Worm (Caenorhabditis elegans) whole organism, L1 larva: ENCODE results near the gene fbxa-183.

Experiments used
- C04F5.9 ChIP-seq: sonication (generic microtip); optimal IDR thresholded peaks from 2 replicates; lab custom pipeline; 2016; ENCODE audit warnings: missing genetic modification characterization, missing compliant biosample characterization
- C16A3.4 ChIP-seq: fragments of 150-350 bp; optimal IDR thresholded peaks from 2 replicates; lab custom pipeline; 2014; ENCODE audit warnings: missing biosample characterization, missing genetic modification characterization
- F16B12.6 ChIP-seq: fragments of 150-350 bp; optimal IDR thresholded peaks from 2 replicates; lab custom pipeline; 2014; ENCODE audit warnings: missing biosample characterization, missing genetic modification characterization
- aly-2 ChIP-seq: fragments of 150-350 bp; optimal IDR thresholded peaks from 2 replicates; lab custom pipeline; 2014; ENCODE audit warnings: missing biosample characterization, missing genetic modification characterization
- ama-1 ChIP-seq: fragments of 150-350 bp; optimal IDR thresholded peaks from 2 replicates; lab custom pipeline; 2014
- ceh-63 ChIP-seq: fragments of 200-800 bp; sonication (Bioruptor generic); optimal IDR thresholded peaks from 2 replicates; lab custom pipeline; 2018; ENCODE audit warnings: mild to moderate bottlenecking, missing genetic modification characterization, missing compliant biosample characterization
- ceh-8 ChIP-seq: fragments of 200-800 bp; sonication (Bioruptor generic); optimal IDR thresholded peaks from 2 replicates; lab custom pipeline; 2018; ENCODE audit warnings: mild to moderate bottlenecking, missing genetic modification characterization, moderate library complexity, missing compliant biosample characterization
- dpl-1 ChIP-seq, 3 experiments: fragments of 150-350 bp in 2 of 3; sonication (generic microtip) in 1 of 3; optimal IDR thresholded peaks; 2 replicates each; lab custom pipeline; 2014 to 2017; ENCODE audit warnings: missing biosample characterization in 3 of 3, missing genetic modification characterization in 3 of 3, missing genetic modification reagents in 3 of 3
- dsc-1 ChIP-seq: sonication (generic microtip); optimal IDR thresholded peaks from 2 replicates; lab custom pipeline; 2016; ENCODE audit warnings: mild to moderate bottlenecking, missing genetic modification characterization, missing compliant biosample characterization
- efl-1 ChIP-seq, 4 experiments: fragments of 150-350 bp; optimal IDR thresholded peaks in 3 of 4; peaks in 1 of 4; 1 replicate in 1 of 4; 2 replicates in 3 of 4; lab custom pipeline; 2014; ENCODE audit warnings: missing biosample characterization in 2 of 4, missing genetic modification characterization in 2 of 4, missing genetic modification reagents in 2 of 4
- efl-3 ChIP-seq: fragments of 200-800 bp; sonication (Bioruptor generic); optimal IDR thresholded peaks from 2 replicates; lab custom pipeline; 2018; ENCODE audit warnings: mild to moderate bottlenecking, missing genetic modification characterization, missing compliant biosample characterization
- egl-13 ChIP-seq: sonication (generic microtip); optimal IDR thresholded peaks from 2 replicates; lab custom pipeline; 2016; ENCODE audit warnings: missing genotype, missing genetic modification reagents, missing genetic modification characterization, missing compliant biosample characterization
- elt-3 ChIP-seq, 6 experiments: fragments of 150-350 bp in 1 of 6; sonication (generic microtip); optimal IDR thresholded peaks; 2 replicates each; lab custom pipeline; 2017 to 2018; ENCODE audit warnings: missing biosample characterization in 6 of 6, missing genetic modification characterization in 6 of 6, inconsistent platforms in 1 of 6
- fkh-4 ChIP-seq: sonication (generic microtip); optimal IDR thresholded peaks from 2 replicates; lab custom pipeline; 2016; ENCODE audit warnings: missing compliant biosample characterization, missing genetic modification characterization, borderline replicate concordance
- fkh-8 ChIP-seq: sonication (generic microtip); optimal IDR thresholded peaks from 2 replicates; lab custom pipeline; 2016; ENCODE audit warnings: mild to moderate bottlenecking, missing genetic modification characterization, missing compliant biosample characterization
- grh-1 ChIP-seq: fragments of 200-800 bp; sonication (Bioruptor generic); IDR thresholded peaks from 2 replicates; pipeline ENCODE4 v1.3.6; 2022; ENCODE audit warnings: missing genetic modification reagents, missing genetic modification characterization, missing compliant biosample characterization
- irx-1 ChIP-seq: sonication (generic microtip); optimal IDR thresholded peaks from 2 replicates; lab custom pipeline; 2016; ENCODE audit warnings: missing genetic modification characterization, missing compliant biosample characterization
- lin-39 ChIP-seq: fragments of 150-350 bp; optimal IDR thresholded peaks from 2 replicates; lab custom pipeline; 2014; ENCODE audit warnings: missing biosample characterization, missing genetic modification reagents, missing genetic modification characterization
- lir-3 ChIP-seq: sonication (generic microtip); optimal IDR thresholded peaks from 2 replicates; lab custom pipeline; 2016; ENCODE audit warnings: mild to moderate bottlenecking, missing genetic modification characterization, moderate library complexity, missing compliant biosample characterization; ENCODE audit not compliant: poor library complexity
- mdl-1 ChIP-seq, 2 experiments: fragments of 150-350 bp; optimal IDR thresholded peaks; 2 replicates each; lab custom pipeline; 2014 to 2017; ENCODE audit warnings: missing biosample characterization in 2 of 2, missing genetic modification characterization in 2 of 2, inconsistent platforms in 1 of 2
- mef-2 ChIP-seq: fragments of 150-350 bp; optimal IDR thresholded peaks from 2 replicates; lab custom pipeline; 2014; ENCODE audit warnings: missing biosample characterization, missing genetic modification characterization
- nhr-11 ChIP-seq: fragments of 150-350 bp; optimal IDR thresholded peaks from 2 replicates; lab custom pipeline; 2014; ENCODE audit warnings: missing biosample characterization, missing genetic modification characterization
- nhr-20 ChIP-seq: sonication (generic microtip); optimal IDR thresholded peaks from 2 replicates; lab custom pipeline; 2016; ENCODE audit warnings: mild to moderate bottlenecking, missing genetic modification characterization, missing compliant biosample characterization
- nhr-237 ChIP-seq: fragments of 150-350 bp; optimal IDR thresholded peaks from 2 replicates; lab custom pipeline; 2014; ENCODE audit warnings: missing biosample characterization, missing genetic modification characterization
- nhr-28 ChIP-seq: fragments of 150-350 bp; optimal IDR thresholded peaks from 2 replicates; lab custom pipeline; 2014; ENCODE audit warnings: missing biosample characterization, missing genetic modification characterization
- nhr-47 ChIP-seq: sonication (generic microtip); optimal IDR thresholded peaks from 2 replicates; lab custom pipeline; 2016; ENCODE audit warnings: mild to moderate bottlenecking, missing genetic modification characterization, moderate library complexity, missing compliant biosample characterization
- nhr-71 ChIP-seq: sonication (generic microtip); optimal IDR thresholded peaks from 2 replicates; lab custom pipeline; 2016; ENCODE audit warnings: mild to moderate bottlenecking, missing genetic modification characterization, moderate library complexity, missing compliant biosample characterization
- nhr-84 ChIP-seq: sonication (generic microtip); optimal IDR thresholded peaks from 2 replicates; lab custom pipeline; 2017; ENCODE audit warnings: missing biosample characterization, missing genetic modification characterization
- pag-3 ChIP-seq: sonication (generic microtip); optimal IDR thresholded peaks from 2 replicates; lab custom pipeline; 2017; ENCODE audit warnings: missing genetic modification characterization, mild to moderate bottlenecking, missing compliant biosample characterization, antibody characterized with exemption, borderline replicate concordance; ENCODE audit not compliant: insufficient read depth
- pax-3 ChIP-seq: fragments of 200-800 bp; sonication (Bioruptor generic); optimal IDR thresholded peaks from 2 replicates; lab custom pipeline; 2018; ENCODE audit warnings: mild to moderate bottlenecking, missing genetic modification characterization, moderate library complexity, missing compliant biosample characterization
- pqm-1 ChIP-seq: sonication (generic microtip); optimal IDR thresholded peaks from 3 replicates; lab custom pipeline; 2017; ENCODE audit warnings: missing biosample characterization, missing genetic modification characterization
- skn-1 ChIP-seq: fragments of 150-350 bp; optimal IDR thresholded peaks from 2 replicates; lab custom pipeline; 2014; ENCODE audit warnings: missing biosample characterization, missing genetic modification characterization
- sox-4 ChIP-seq: sonication (generic microtip); optimal IDR thresholded peaks from 2 replicates; lab custom pipeline; 2016; ENCODE audit warnings: missing genetic modification characterization, missing compliant biosample characterization
- sptf-1 ChIP-seq: fragments of 150-350 bp; optimal IDR thresholded peaks from 2 replicates; lab custom pipeline; 2014; ENCODE audit warnings: missing biosample characterization, missing genetic modification characterization
- tlp-1 ChIP-seq: fragments of 150-350 bp; optimal IDR thresholded peaks from 2 replicates; lab custom pipeline; 2014; ENCODE audit warnings: missing biosample characterization, missing genetic modification characterization
- vab-15 ChIP-seq: sonication (generic microtip); optimal IDR thresholded peaks from 2 replicates; lab custom pipeline; 2017; ENCODE audit warnings: missing genotype, mild to moderate bottlenecking, missing genetic modification characterization, missing compliant biosample characterization

The fbxa-183 gene

ce11 chrV:5747519-5747918 lies 35.1 kb downstream of the fbxa-183 start, which contains the start of gene acds-10:
TSS of gene acds-10 (plus strand) at chrV:5747819.
- no peak for TF ChIP-seq efl-1 (optimal IDR thresholded peaks at IDR 0.05; lab: Kevin White, UChicago)
- TF ChIP-seq efl-1 (GFP tag; optimal IDR thresholded peaks at IDR 0.05 in 1 of 2; lab: Kevin White, UChicago), result peak in 1 of 2 experiments; percentile 18
- TF ChIP-seq elt-3 (tag; optimal IDR thresholded peaks at IDR 0.05; lab: Kevin White, UChicago), result no peak
- TF ChIP-seq F16B12.6 (tag; lab: Kevin White, UChicago), result no peak
- TF ChIP-seq aly-2 (tag; lab: Kevin White, UChicago), result no peak

- TF ChIP-seq nhr-47 (tag; lab: Kevin White, UChicago) (no peak), ceh-63 (peak; percentile 77), skn-1 (tag; lab: Kevin White, UChicago) (no peak), efl-3 (GFP tag; lab: Kevin White, UChicago) (no peak)
These were observed 36.4 kb downstream of the fbxa-183 start for ce11 chrV:5746237-5746636.

- no peak for TF ChIP-seq irx-1 (tag; lab: Kevin White, UChicago)
- TF ChIP-seq dsc-1, result peak; percentile 87
- peak; percentile 22 for TF ChIP-seq nhr-47 (tag; lab: Kevin White, UChicago)
- peak; percentile 55 for TF ChIP-seq egl-13
- no peak for TF ChIP-seq nhr-11 (tag; lab: Kevin White, UChicago)
- TF ChIP-seq nhr-237 (tag; lab: Kevin White, UChicago), result no peak
- TF ChIP-seq, all 84 proteins: peak for 3
These were observed 41.4 kb downstream of the fbxa-183 start for ce11 chrV:5741237-5741636.

DNA sequence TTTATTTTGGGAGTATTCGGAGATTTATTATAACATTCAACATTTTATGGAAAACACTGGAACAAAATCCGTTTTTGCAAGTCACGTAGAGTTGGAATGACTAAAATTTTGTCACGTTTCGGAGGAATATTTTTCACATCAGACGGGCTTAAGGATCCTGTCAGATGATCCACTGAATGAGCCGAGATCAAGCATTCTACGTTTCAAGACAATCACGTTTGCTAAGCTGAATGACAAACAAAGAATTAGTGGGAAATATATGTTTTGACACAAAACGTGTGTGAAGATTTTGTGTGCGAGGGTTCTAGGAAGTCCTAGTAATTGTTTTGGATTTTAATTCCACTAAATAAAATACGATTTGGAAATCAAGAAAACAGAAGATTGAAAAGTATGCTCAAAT lies 43.1 kb downstream of the fbxa-183 start:
- TF ChIP-seq mdl-1 (tag; optimal IDR thresholded peaks at IDR 0.05; lab: Kevin White, UChicago) (no peak), nhr-28 (no peak), C04F5.9 (no peak), C16A3.4 (tag; lab: Kevin White, UChicago) (no peak), dpl-1 (GFP tag; optimal IDR thresholded peaks at IDR 0.05; lab: Kevin White, UChicago) (no peak), lin-39 (tag; lab: Kevin White, UChicago) (no peak), grh-1 (no peak), vab-15 (tag; lab: Kevin White, UChicago) (no peak), tlp-1 (tag; lab: Kevin White, UChicago) (no peak), dsc-1 (peak; percentile 85), lir-3 (tag; lab: Kevin White, UChicago) (no peak), sox-4 (tag; lab: Kevin White, UChicago) (peak; percentile 35), nhr-71 (tag; lab: Kevin White, UChicago) (peak; percentile 34), efl-1 (optimal IDR thresholded peaks at IDR 0.05; lab: Kevin White, UChicago) (no peak), efl-1 (GFP tag; optimal IDR thresholded peaks at IDR 0.05 in 1 of 2; lab: Kevin White, UChicago) (peak in 1 of 2 experiments; percentile 87), pqm-1 (no peak), nhr-20 (no peak), pag-3 (tag; lab: Kevin White, UChicago) (no peak), ama-1 (lab: Kevin White, UChicago) (no peak), ceh-8 (GFP tag; lab: Kevin White, UChicago) (no peak), fkh-4 (tag; lab: Kevin White, UChicago) (no peak), sptf-1 (tag; lab: Kevin White, UChicago) (no peak), mef-2 (no peak), fkh-8 (tag; lab: Kevin White, UChicago) (peak; percentile 51), nhr-47 (tag; lab: Kevin White, UChicago) (peak; percentile 7), nhr-84 (tag; lab: Kevin White, UChicago) (no peak), pax-3 (tag; lab: Kevin White, UChicago) (peak; percentile 29)
